Fruit fly (Drosophila melanogaster) whole organism, wandering third instar larva: ENCODE data around the gene barr.

Source experiments
- Abd-B ChIP-seq: fragments of >200 bp; optimal IDR thresholded peaks from 2 replicates; lab custom pipeline; 2017; ENCODE audit warnings: missing biosample characterization, missing genetic modification characterization
- CG32264 ChIP-seq: fragments of 200-800 bp; sonication (Bioruptor generic); optimal IDR thresholded peaks from 2 replicates; lab custom pipeline; 2016; ENCODE audit warnings: missing biosample characterization, missing genetic modification characterization
- Dif ChIP-seq: fragments of 200-275, 200-300 bp; sonication (Bioruptor generic); optimal IDR thresholded peaks from 2 replicates; lab custom pipeline; 2018; ENCODE audit warnings: missing biosample characterization, missing genetic modification characterization; ENCODE audit not compliant: partially characterized antibody
- Hnf4 ChIP-seq: fragments of 200-800 bp; sonication (Bioruptor generic); optimal IDR thresholded peaks from 2 replicates; lab custom pipeline; 2016; ENCODE audit warnings: missing biosample characterization, mild to moderate bottlenecking, missing genetic modification characterization
- OdsH ChIP-seq: fragments of 200-800 bp; sonication (Bioruptor generic); optimal IDR thresholded peaks from 2 replicates; lab custom pipeline; 2016; ENCODE audit warnings: missing biosample characterization, mild to moderate bottlenecking, missing genetic modification characterization
- Rel ChIP-seq, 2 experiments: fragments of 200-800 bp; sonication (Bioruptor generic) in 1 of 2; optimal IDR thresholded peaks; 2 replicates in 1 of 2; 3 replicates in 1 of 2; lab custom pipeline; 2016 to 2019; ENCODE audit warnings: mild to moderate bottlenecking in 2 of 2, missing biosample characterization in 2 of 2, missing genetic modification characterization in 2 of 2, moderate library complexity in 1 of 2
- Sp1 ChIP-seq: fragments of 200-800 bp; sonication (Bioruptor generic); optimal IDR thresholded peaks from 3 replicates; lab custom pipeline; 2019; ENCODE audit warnings: missing biosample characterization, mild to moderate bottlenecking, missing genetic modification characterization, moderate library complexity
- brk ChIP-seq: fragments of 200-800 bp; sonication (Bioruptor generic); optimal IDR thresholded peaks from 2 replicates; lab custom pipeline; 2016; ENCODE audit warnings: missing biosample characterization, mild to moderate bottlenecking, missing genetic modification characterization
- dl ChIP-seq, 2 experiments: fragments of 175-275, 200-275 bp in 1 of 2; fragments of 200-275 bp in 1 of 2; sonication (Bioruptor generic); optimal IDR thresholded peaks; lab custom pipeline; 2018; ENCODE audit warnings: mild to moderate bottlenecking in 2 of 2, missing biosample characterization in 2 of 2, missing genetic modification characterization in 2 of 2, moderate library complexity in 2 of 2; ENCODE audit not compliant: partially characterized antibody in 2 of 2, insufficient read depth in 1 of 2
- h ChIP-seq: fragments of 200-800 bp; sonication (Bioruptor generic); optimal IDR thresholded peaks from 3 replicates; lab custom pipeline; 2016; ENCODE audit warnings: missing biosample characterization, mild to moderate bottlenecking, missing genetic modification characterization
- lola ChIP-seq: fragments of >200 bp; optimal IDR thresholded peaks from 2 replicates; lab custom pipeline; 2017; ENCODE audit warnings: missing biosample characterization, missing genetic modification characterization
- psq ChIP-seq: fragments of 200-800 bp; sonication (Bioruptor generic); optimal IDR thresholded peaks from 3 replicates; lab custom pipeline; 2017; ENCODE audit warnings: missing biosample characterization, mild to moderate bottlenecking, missing genetic modification characterization, moderate library complexity
- tai ChIP-seq: sonication (Bioruptor generic); optimal IDR thresholded peaks from 2 replicates; lab custom pipeline; 2016; ENCODE audit warnings: missing biosample characterization, missing genetic modification characterization

- no peak for TF ChIP-seq Hnf4 (GFP tag; lab: Kevin White, UChicago)
- no peak for TF ChIP-seq brk (GFP tag; lab: Kevin White, UChicago)
- TF ChIP-seq Rel (GFP tag; optimal IDR thresholded peaks at IDR 0.05; lab: Kevin White, UChicago) = no peak
- no peak for TF ChIP-seq Rel (tag; optimal IDR thresholded peaks at IDR 0.05; lab: Kevin White, UChicago)
- no peak for TF ChIP-seq OdsH
- no peak for TF ChIP-seq lola
- no peak for TF ChIP-seq Sp1 (GFP tag; lab: Kevin White, UChicago)
- TF ChIP-seq CG32264 = no peak
- no peak for TF ChIP-seq Abd-B
- TF ChIP-seq dl (GFP tag; optimal IDR thresholded peaks at IDR 0.05; lab: Kevin White, UChicago; ENCODE audit: insufficient read depth in 1 of 2, partially characterized antibody in 2 of 2) = no peak
- TF ChIP-seq psq (GFP tag; lab: Kevin White, UChicago) = no peak
- no peak for TF ChIP-seq tai
- TF ChIP-seq Dif (GFP tag; lab: Kevin White, UChicago) = no peak
- TF ChIP-seq h = no peak
Measured at dm6 chr2L:20074388-20074787, 13.2 kb upstream of the barr start.
